Worm (Caenorhabditis elegans) whole organism, early embryonic: ENCODE data around the gene sru-35.

ENCODE experiments used
- B0310.2 ChIP-seq: sonication (generic microtip); optimal IDR thresholded peaks from 2 replicates; lab custom pipeline; 2016; ENCODE audit warnings: mild to moderate bottlenecking, missing genetic modification characterization, missing compliant biosample characterization
- F13C5.2 ChIP-seq: sonication (generic microtip); optimal IDR thresholded peaks from 2 replicates; lab custom pipeline; 2017; ENCODE audit warnings: mild to moderate bottlenecking, missing genetic modification characterization, inconsistent platforms, missing compliant biosample characterization
- aly-1 ChIP-seq: sonication (generic microtip); optimal IDR thresholded peaks from 2 replicates; lab custom pipeline; 2016; ENCODE audit warnings: missing genetic modification characterization, missing compliant biosample characterization
- ama-1 ChIP-seq: fragments of 150-350 bp; optimal IDR thresholded peaks from 2 replicates; lab custom pipeline; 2014
- ceh-13 ChIP-seq: fragments of 200-800 bp; sonication (Bioruptor generic); optimal IDR thresholded peaks from 2 replicates; lab custom pipeline; 2018; ENCODE audit warnings: mild to moderate bottlenecking, missing genetic modification characterization, missing compliant biosample characterization
- ceh-36 ChIP-seq: sonication (generic microtip); optimal IDR thresholded peaks from 2 replicates; lab custom pipeline; 2016; ENCODE audit warnings: missing genetic modification characterization, inconsistent platforms, missing compliant biosample characterization
- ets-7 ChIP-seq: sonication (generic microtip); optimal IDR thresholded peaks from 2 replicates; lab custom pipeline; 2016; ENCODE audit warnings: missing genotype, missing genetic modification characterization, missing compliant biosample characterization
- flt-1 ChIP-seq: fragments of 200-800 bp; sonication (Bioruptor generic); IDR thresholded peaks from 2 replicates; pipeline ENCODE4 v1.3.6; 2022; ENCODE audit warnings: missing genetic modification characterization, missing compliant biosample characterization
- hmbx-1 ChIP-seq: sonication (generic microtip); optimal IDR thresholded peaks from 2 replicates; lab custom pipeline; 2016; ENCODE audit warnings: mild to moderate bottlenecking, missing genetic modification characterization, missing compliant biosample characterization
- hmg-4 ChIP-seq: fragments of 200-800 bp; sonication (Bioruptor generic); optimal IDR thresholded peaks from 2 replicates; lab custom pipeline; 2018; ENCODE audit warnings: mild to moderate bottlenecking, missing genetic modification characterization, missing compliant biosample characterization
- hnd-1 ChIP-seq: sonication (generic microtip); optimal IDR thresholded peaks from 2 replicates; lab custom pipeline; 2016; ENCODE audit warnings: missing genetic modification characterization, missing compliant biosample characterization
- pes-1 ChIP-seq: fragments of 200-800 bp; sonication (Bioruptor generic); IDR thresholded peaks from 2 replicates; pipeline ENCODE4 v1.3.6; 2022; ENCODE audit warnings: missing genetic modification reagents, missing genetic modification characterization, missing compliant biosample characterization
- scrt-1 ChIP-seq: fragments of 200-800 bp; sonication (Bioruptor generic); IDR thresholded peaks from 2 replicates; pipeline ENCODE4 v1.3.6; 2022; ENCODE audit warnings: missing genetic modification characterization, missing compliant biosample characterization
- sea-1 ChIP-seq: fragments of 200-800 bp; sonication (Bioruptor generic); conservative IDR thresholded peaks from 2 replicates; pipeline ENCODE4 v1.3.6; 2022; ENCODE audit warnings: missing genetic modification characterization, missing compliant biosample characterization
- tbx-11 ChIP-seq: fragments of 200-800 bp; sonication (Bioruptor generic); IDR thresholded peaks from 2 replicates; pipeline ENCODE4 v1.3.6; 2022; ENCODE audit warnings: missing genetic modification characterization, missing compliant biosample characterization
- tbx-37 ChIP-seq: fragments of 200-800 bp; sonication (Bioruptor generic); conservative IDR thresholded peaks from 2 replicates; pipeline ENCODE4 v1.3.6; 2022; ENCODE audit warnings: missing genetic modification reagents, missing genetic modification characterization, missing compliant biosample characterization
- tra-4 ChIP-seq: sonication (generic microtip); optimal IDR thresholded peaks from 2 replicates; lab custom pipeline; 2017; ENCODE audit warnings: missing genetic modification characterization, missing compliant biosample characterization

sru-35 gene

ce11 chrIV:8822598-8822997 is 32.6 kb upstream of the sru-35 start:
- no peak for TF ChIP-seq ceh-36 (tag; lab: Kevin White, UChicago)
- no peak for TF ChIP-seq tbx-37
- no peak for TF ChIP-seq ets-7 (tag; lab: Kevin White, UChicago)
- TF ChIP-seq ama-1, result no peak
- TF ChIP-seq ceh-13 (GFP tag; lab: Kevin White, UChicago), result no peak
- no peak for TF ChIP-seq sea-1 (GFP tag; lab: Robert Waterston, UW)
- no peak for TF ChIP-seq tra-4 (tag; lab: Kevin White, UChicago)
- TF ChIP-seq B0310.2 (tag; lab: Kevin White, UChicago), result no peak
- no peak for TF ChIP-seq aly-1 (tag; lab: Kevin White, UChicago)
- TF ChIP-seq hnd-1 (tag; lab: Kevin White, UChicago), result no peak
- no peak for TF ChIP-seq flt-1
- TF ChIP-seq tbx-11 (GFP tag; lab: Robert Waterston, UW), result no peak
- no peak for TF ChIP-seq hmg-4
- TF ChIP-seq pes-1, result no peak
- no peak for TF ChIP-seq scrt-1 (GFP tag; lab: Robert Waterston, UW)

DNA sequence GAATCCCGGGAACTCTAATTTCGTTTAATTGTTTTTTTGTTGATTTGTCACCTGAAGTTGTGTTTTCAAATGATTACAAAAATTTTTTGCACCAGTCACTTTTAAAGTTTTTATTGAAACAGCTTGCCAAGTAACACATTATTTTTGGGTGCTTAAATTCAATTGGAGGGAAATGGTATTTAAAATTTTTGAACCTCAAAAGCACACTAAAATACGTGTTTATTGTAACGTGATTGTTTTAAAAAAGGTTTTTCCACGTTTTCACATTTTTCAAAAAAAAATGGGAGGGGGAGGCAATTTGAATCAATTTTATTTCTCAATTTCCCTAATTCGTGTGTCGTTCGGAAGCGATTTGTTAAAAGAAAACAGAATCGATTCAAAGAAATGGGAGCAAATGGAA is 31.1 kb upstream of the sru-35 start, which contains the start of gene T28C6.5:
Gene T28C6.5, plus strand, starts transcription at position 301 of the 400 bp plus-strand sequence.
- TF ChIP-seq aly-1 (tag; lab: Kevin White, UChicago) (no peak), ceh-13 (GFP tag; lab: Kevin White, UChicago) (no peak), ceh-36 (tag; lab: Kevin White, UChicago) (no peak), sea-1 (GFP tag; lab: Robert Waterston, UW) (no peak), F13C5.2 (no peak), ama-1 (no peak), flt-1 (no peak), scrt-1 (GFP tag; lab: Robert Waterston, UW) (no peak), tra-4 (tag; lab: Kevin White, UChicago) (no peak), hmbx-1 (tag; lab: Kevin White, UChicago) (no peak), hmg-4 (no peak), tbx-11 (GFP tag; lab: Robert Waterston, UW) (no peak), ets-7 (tag; lab: Kevin White, UChicago) (no peak), tbx-37 (no peak), hnd-1 (tag; lab: Kevin White, UChicago) (no peak), pes-1 (no peak), B0310.2 (tag; lab: Kevin White, UChicago) (no peak)

ce11 chrIV:8820041-8820440 is 30.0 kb upstream of the sru-35 start, which contains the start of gene T28C6.3:
T28C6.3 (plus strand) TSS chrIV:8820341.
- no peak for TF ChIP-seq tra-4 (tag; lab: Kevin White, UChicago)
- no peak for TF ChIP-seq pes-1

DNA sequence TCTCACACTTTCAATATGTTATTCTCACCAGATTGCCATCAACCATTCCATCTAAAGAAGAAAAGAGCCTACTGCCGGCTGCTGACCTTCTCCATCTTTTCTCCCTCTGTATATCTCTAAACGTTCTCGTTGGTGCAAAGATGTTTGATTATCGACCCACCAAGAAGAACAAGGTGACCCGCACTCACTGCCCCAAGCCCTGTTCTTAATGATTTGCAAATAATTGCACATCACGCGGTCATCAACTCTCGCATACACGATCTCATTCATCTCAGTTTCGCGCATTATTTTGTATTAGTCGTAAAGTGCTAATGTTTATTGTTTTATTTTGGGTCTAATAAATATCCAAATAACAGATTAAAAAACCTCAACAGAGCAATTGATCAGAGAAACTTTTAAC is 29.4 kb upstream of the sru-35 start:
- TF ChIP-seq flt-1 (no peak), F13C5.2 (no peak), tbx-11 (GFP tag; lab: Robert Waterston, UW) (no peak), B0310.2 (tag; lab: Kevin White, UChicago) (no peak), pes-1 (0 out of 2 replicates have a peak, but pooled peaks have one; percentile 15), ama-1 (no peak), aly-1 (tag; lab: Kevin White, UChicago) (no peak), hmg-4 (peak; percentile 49), hmbx-1 (tag; lab: Kevin White, UChicago) (no peak), tra-4 (tag; lab: Kevin White, UChicago) (no peak)

- TF ChIP-seq tra-4 (tag; lab: Kevin White, UChicago) (no peak), scrt-1 (GFP tag; lab: Robert Waterston, UW) (no peak), ets-7 (tag; lab: Kevin White, UChicago) (no peak), B0310.2 (tag; lab: Kevin White, UChicago) (no peak), hnd-1 (tag; lab: Kevin White, UChicago) (no peak)
Observed at ce11 chrIV:8817639-8818038, 27.6 kb upstream of the sru-35 start, which contains the start of gene T28C6.10. T28C6.10 (plus strand) TSS chrIV:8817939.

DNA sequence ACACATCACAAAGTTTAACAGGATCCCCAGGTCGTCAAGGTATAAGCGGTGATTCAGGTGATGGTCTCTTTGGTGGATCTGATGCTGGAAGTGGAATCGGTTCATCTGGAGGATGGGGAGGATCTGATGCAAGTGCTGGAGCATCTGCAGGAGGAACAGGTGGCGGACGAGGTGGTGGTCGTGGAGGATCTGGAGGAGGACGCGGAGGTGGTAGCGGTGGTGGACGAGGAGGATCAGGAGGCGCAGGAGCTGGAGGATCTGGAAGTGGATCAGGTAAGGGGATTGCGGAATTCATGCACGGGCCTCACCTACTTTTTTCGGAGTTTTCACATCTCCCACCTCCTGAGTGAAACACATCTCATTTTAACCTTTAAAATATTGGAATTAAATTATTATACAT is 26.6 kb upstream of the sru-35 start:
- TF ChIP-seq hnd-1 (tag; lab: Kevin White, UChicago), result no peak
- no peak for TF ChIP-seq sea-1 (GFP tag; lab: Robert Waterston, UW)
- no peak for TF ChIP-seq ceh-13 (GFP tag; lab: Kevin White, UChicago)
- TF ChIP-seq pes-1, result no peak
- TF ChIP-seq tbx-11 (GFP tag; lab: Robert Waterston, UW), result no peak
- TF ChIP-seq ama-1, result no peak

- TF ChIP-seq tra-4 (tag; lab: Kevin White, UChicago), result no peak
- no peak for TF ChIP-seq hmg-4
- no peak for TF ChIP-seq aly-1 (tag; lab: Kevin White, UChicago)
- TF ChIP-seq F13C5.2, result no peak
- no peak for TF ChIP-seq B0310.2 (tag; lab: Kevin White, UChicago)
- no peak for TF ChIP-seq ceh-36 (tag; lab: Kevin White, UChicago)
- TF ChIP-seq ama-1, result no peak
- no peak for TF ChIP-seq hmbx-1 (tag; lab: Kevin White, UChicago)
- no peak for TF ChIP-seq scrt-1 (GFP tag; lab: Robert Waterston, UW)
Observed at ce11 chrIV:8816029-8816428, 26.0 kb upstream of the sru-35 start, which contains the start of gene grsp-2. grsp-2 (plus strand) TSS chrIV:8816329.

ce11 chrIV:8815162-8815561 is 25.1 kb upstream of the sru-35 start:
- no peak for TF ChIP-seq ceh-36 (tag; lab: Kevin White, UChicago)
- TF ChIP-seq sea-1 (GFP tag; lab: Robert Waterston, UW), result no peak
- TF ChIP-seq hnd-1 (tag; lab: Kevin White, UChicago), result no peak
- TF ChIP-seq tra-4 (tag; lab: Kevin White, UChicago), result no peak
- no peak for TF ChIP-seq hmbx-1 (tag; lab: Kevin White, UChicago)
- no peak for TF ChIP-seq flt-1
- TF ChIP-seq F13C5.2, result no peak
- TF ChIP-seq aly-1 (tag; lab: Kevin White, UChicago), result no peak
- TF ChIP-seq ceh-13 (GFP tag; lab: Kevin White, UChicago), result no peak
- no peak for TF ChIP-seq hmg-4
- no peak for TF ChIP-seq tbx-11 (GFP tag; lab: Robert Waterston, UW)
- TF ChIP-seq tbx-37, result no peak
- TF ChIP-seq pes-1, result no peak
- no peak for TF ChIP-seq B0310.2 (tag; lab: Kevin White, UChicago)
- TF ChIP-seq ets-7 (tag; lab: Kevin White, UChicago), result no peak
- no peak for TF ChIP-seq ama-1
- no peak for TF ChIP-seq scrt-1 (GFP tag; lab: Robert Waterston, UW)
